Worm (Caenorhabditis elegans) whole organism, L1 larva: ENCODE results near the gene tkt-1.

Source experiments
- C04F5.9 ChIP-seq: sonication (generic microtip); optimal IDR thresholded peaks from 2 replicates; lab custom pipeline; 2016; ENCODE audit warnings: missing genetic modification characterization, missing compliant biosample characterization
- C34B4.2 ChIP-seq: sonication (generic microtip); optimal IDR thresholded peaks from 2 replicates; lab custom pipeline; 2017; ENCODE audit warnings: mild to moderate bottlenecking, missing genetic modification characterization, missing compliant biosample characterization
- ama-1 ChIP-seq: fragments of 150-350 bp; optimal IDR thresholded peaks from 2 replicates; lab custom pipeline; 2014
- blmp-1 ChIP-seq: fragments of 150-350 bp; optimal IDR thresholded peaks from 2 replicates; lab custom pipeline; 2014; ENCODE audit warnings: missing biosample characterization, missing genetic modification characterization
- ceh-63 ChIP-seq: fragments of 200-800 bp; sonication (Bioruptor generic); optimal IDR thresholded peaks from 2 replicates; lab custom pipeline; 2018; ENCODE audit warnings: mild to moderate bottlenecking, missing genetic modification characterization, missing compliant biosample characterization
- ceh-82 ChIP-seq, 3 experiments: fragments of 150-350 bp in 1 of 3; sonication (generic microtip) in 2 of 3; optimal IDR thresholded peaks; 2 replicates each; lab custom pipeline; 2014 to 2017; ENCODE audit warnings: missing biosample characterization in 3 of 3, missing genetic modification characterization in 3 of 3
- ceh-88 ChIP-seq: fragments of 200-800 bp; sonication (Bioruptor generic); IDR thresholded peaks from 2 replicates; pipeline ENCODE4 v1.3.6; 2022; ENCODE audit warnings: missing genetic modification characterization, missing compliant biosample characterization
- ceh-90 ChIP-seq: sonication (generic microtip); optimal IDR thresholded peaks from 2 replicates; lab custom pipeline; 2016; ENCODE audit warnings: missing genetic modification characterization, missing compliant biosample characterization
- ces-1 ChIP-seq: fragments of 150-350 bp; optimal IDR thresholded peaks from 2 replicates; lab custom pipeline; 2014; ENCODE audit warnings: missing biosample characterization, missing genetic modification reagents, missing genetic modification characterization
- efl-1 ChIP-seq, 4 experiments: fragments of 150-350 bp; optimal IDR thresholded peaks in 3 of 4; peaks in 1 of 4; 1 replicate in 1 of 4; 2 replicates in 3 of 4; lab custom pipeline; 2014; ENCODE audit warnings: missing biosample characterization in 2 of 4, missing genetic modification characterization in 2 of 4, missing genetic modification reagents in 2 of 4
- efl-3 ChIP-seq: fragments of 200-800 bp; sonication (Bioruptor generic); optimal IDR thresholded peaks from 2 replicates; lab custom pipeline; 2018; ENCODE audit warnings: mild to moderate bottlenecking, missing genetic modification characterization, missing compliant biosample characterization
- egl-13 ChIP-seq: sonication (generic microtip); optimal IDR thresholded peaks from 2 replicates; lab custom pipeline; 2016; ENCODE audit warnings: missing genotype, missing genetic modification reagents, missing genetic modification characterization, missing compliant biosample characterization
- elt-2 ChIP-seq: sonication (generic microtip); optimal IDR thresholded peaks from 2 replicates; lab custom pipeline; 2016; ENCODE audit warnings: missing genetic modification characterization, mild to moderate bottlenecking, inconsistent platforms, missing compliant biosample characterization, missing genetic modification reagents
- elt-3 ChIP-seq, 6 experiments: fragments of 150-350 bp in 1 of 6; sonication (generic microtip); optimal IDR thresholded peaks; 2 replicates each; lab custom pipeline; 2017 to 2018; ENCODE audit warnings: missing biosample characterization in 6 of 6, missing genetic modification characterization in 6 of 6, inconsistent platforms in 1 of 6
- fkh-4 ChIP-seq: sonication (generic microtip); optimal IDR thresholded peaks from 2 replicates; lab custom pipeline; 2016; ENCODE audit warnings: missing compliant biosample characterization, missing genetic modification characterization, borderline replicate concordance
- fkh-8 ChIP-seq: sonication (generic microtip); optimal IDR thresholded peaks from 2 replicates; lab custom pipeline; 2016; ENCODE audit warnings: mild to moderate bottlenecking, missing genetic modification characterization, missing compliant biosample characterization
- grh-1 ChIP-seq: fragments of 200-800 bp; sonication (Bioruptor generic); IDR thresholded peaks from 2 replicates; pipeline ENCODE4 v1.3.6; 2022; ENCODE audit warnings: missing genetic modification reagents, missing genetic modification characterization, missing compliant biosample characterization
- hlh-4 ChIP-seq: sonication (generic microtip); optimal IDR thresholded peaks from 2 replicates; lab custom pipeline; 2016; ENCODE audit warnings: mild to moderate bottlenecking, missing genetic modification characterization, missing compliant biosample characterization
- irx-1 ChIP-seq: sonication (generic microtip); optimal IDR thresholded peaks from 2 replicates; lab custom pipeline; 2016; ENCODE audit warnings: missing genetic modification characterization, missing compliant biosample characterization
- lin-13 ChIP-seq: fragments of 150-350 bp; optimal IDR thresholded peaks from 2 replicates; lab custom pipeline; 2014; ENCODE audit warnings: missing biosample characterization, missing genetic modification reagents, missing genetic modification characterization
- lin-14 ChIP-seq: fragments of 200-800 bp; sonication (Bioruptor generic); optimal IDR thresholded peaks from 2 replicates; lab custom pipeline; 2018; ENCODE audit warnings: mild to moderate bottlenecking, missing genetic modification characterization, moderate library complexity, missing compliant biosample characterization
- lin-35 ChIP-seq, 2 experiments: fragments of 150-350 bp; optimal IDR thresholded peaks; 2 replicates each; lab custom pipeline; 2014; ENCODE audit warnings: missing biosample characterization in 2 of 2, missing genetic modification characterization in 2 of 2, missing genetic modification reagents in 2 of 2
- lin-39 ChIP-seq: fragments of 150-350 bp; optimal IDR thresholded peaks from 2 replicates; lab custom pipeline; 2014; ENCODE audit warnings: missing biosample characterization, missing genetic modification reagents, missing genetic modification characterization
- lir-3 ChIP-seq: sonication (generic microtip); optimal IDR thresholded peaks from 2 replicates; lab custom pipeline; 2016; ENCODE audit warnings: mild to moderate bottlenecking, missing genetic modification characterization, moderate library complexity, missing compliant biosample characterization; ENCODE audit not compliant: poor library complexity
- lsy-2 ChIP-seq, 2 experiments: fragments of 150-350 bp; optimal IDR thresholded peaks; 2 replicates each; lab custom pipeline; 2014; ENCODE audit warnings: missing biosample characterization in 2 of 2, missing genetic modification characterization in 2 of 2
- mab-9 ChIP-seq: fragments of 200-800 bp; sonication (Bioruptor generic); IDR thresholded peaks from 2 replicates; pipeline ENCODE4 v1.3.6; 2022; ENCODE audit warnings: missing genetic modification reagents, missing genetic modification characterization, missing compliant biosample characterization
- mdl-1 ChIP-seq, 2 experiments: fragments of 150-350 bp; optimal IDR thresholded peaks; 2 replicates each; lab custom pipeline; 2014 to 2017; ENCODE audit warnings: missing biosample characterization in 2 of 2, missing genetic modification characterization in 2 of 2, inconsistent platforms in 1 of 2
- nhr-19 ChIP-seq: fragments of 200-800 bp; sonication (Bioruptor generic); conservative IDR thresholded peaks from 2 replicates; pipeline ENCODE4 v1.3.6; 2022; ENCODE audit warnings: missing genetic modification characterization, missing compliant biosample characterization
- nhr-20 ChIP-seq: sonication (generic microtip); optimal IDR thresholded peaks from 2 replicates; lab custom pipeline; 2016; ENCODE audit warnings: mild to moderate bottlenecking, missing genetic modification characterization, missing compliant biosample characterization
- nhr-237 ChIP-seq: fragments of 150-350 bp; optimal IDR thresholded peaks from 2 replicates; lab custom pipeline; 2014; ENCODE audit warnings: missing biosample characterization, missing genetic modification characterization
- nhr-28 ChIP-seq: fragments of 150-350 bp; optimal IDR thresholded peaks from 2 replicates; lab custom pipeline; 2014; ENCODE audit warnings: missing biosample characterization, missing genetic modification characterization
- nhr-47 ChIP-seq: sonication (generic microtip); optimal IDR thresholded peaks from 2 replicates; lab custom pipeline; 2016; ENCODE audit warnings: mild to moderate bottlenecking, missing genetic modification characterization, moderate library complexity, missing compliant biosample characterization
- nhr-71 ChIP-seq: sonication (generic microtip); optimal IDR thresholded peaks from 2 replicates; lab custom pipeline; 2016; ENCODE audit warnings: mild to moderate bottlenecking, missing genetic modification characterization, moderate library complexity, missing compliant biosample characterization
- nhr-84 ChIP-seq: sonication (generic microtip); optimal IDR thresholded peaks from 2 replicates; lab custom pipeline; 2017; ENCODE audit warnings: missing biosample characterization, missing genetic modification characterization
- nhr-85 ChIP-seq: sonication (generic microtip); peaks from one replicate; lab custom pipeline; 2016; ENCODE audit warnings: missing genetic modification characterization, inconsistent platforms, missing compliant biosample characterization
- pax-3 ChIP-seq: fragments of 200-800 bp; sonication (Bioruptor generic); optimal IDR thresholded peaks from 2 replicates; lab custom pipeline; 2018; ENCODE audit warnings: mild to moderate bottlenecking, missing genetic modification characterization, moderate library complexity, missing compliant biosample characterization
- pqm-1 ChIP-seq: sonication (generic microtip); optimal IDR thresholded peaks from 3 replicates; lab custom pipeline; 2017; ENCODE audit warnings: missing biosample characterization, missing genetic modification characterization
- skn-1 ChIP-seq: fragments of 150-350 bp; optimal IDR thresholded peaks from 2 replicates; lab custom pipeline; 2014; ENCODE audit warnings: missing biosample characterization, missing genetic modification characterization
- snpc-4 ChIP-seq: fragments of 150-350 bp; optimal IDR thresholded peaks from 2 replicates; lab custom pipeline; 2014; ENCODE audit warnings: missing biosample characterization, missing genetic modification characterization
- snu-23 ChIP-seq: sonication (generic microtip); optimal IDR thresholded peaks from 2 replicates; lab custom pipeline; 2016; ENCODE audit warnings: missing genetic modification characterization, missing compliant biosample characterization
- sox-4 ChIP-seq: sonication (generic microtip); optimal IDR thresholded peaks from 2 replicates; lab custom pipeline; 2016; ENCODE audit warnings: missing genetic modification characterization, missing compliant biosample characterization
- swsn-7 ChIP-seq: sonication (generic microtip); optimal IDR thresholded peaks from 2 replicates; lab custom pipeline; 2016; ENCODE audit warnings: missing genetic modification characterization, missing compliant biosample characterization
- tbx-2 ChIP-seq: sonication (generic microtip); optimal IDR thresholded peaks from 2 replicates; lab custom pipeline; 2016; ENCODE audit warnings: missing genetic modification characterization, missing compliant biosample characterization
- unc-130 ChIP-seq: fragments of 150-350 bp; optimal IDR thresholded peaks from 2 replicates; lab custom pipeline; 2017; ENCODE audit warnings: missing biosample characterization, missing genetic modification characterization, inconsistent platforms
- unc-30 ChIP-seq: sonication (generic microtip); optimal IDR thresholded peaks from 2 replicates; lab custom pipeline; 2017; ENCODE audit warnings: missing biosample characterization, missing genetic modification characterization
- unc-98 ChIP-seq: fragments of 200-800 bp; sonication (Bioruptor generic); IDR thresholded peaks from 2 replicates; pipeline ENCODE4 v1.3.6; 2022; ENCODE audit warnings: missing genetic modification characterization, missing compliant biosample characterization
- vab-15 ChIP-seq: sonication (generic microtip); optimal IDR thresholded peaks from 2 replicates; lab custom pipeline; 2017; ENCODE audit warnings: missing genotype, mild to moderate bottlenecking, missing genetic modification characterization, missing compliant biosample characterization
- zag-1 ChIP-seq: fragments of 150-350 bp; optimal IDR thresholded peaks from 2 replicates; lab custom pipeline; 2014; ENCODE audit warnings: missing biosample characterization, missing genetic modification characterization
- ztf-11 ChIP-seq, 2 experiments: sonication (generic microtip); optimal IDR thresholded peaks; 2 replicates each; lab custom pipeline; 2016 to 2017; ENCODE audit warnings: missing genetic modification characterization in 2 of 2, missing biosample characterization in 1 of 2, missing compliant biosample characterization in 1 of 2

Gene tkt-1

DNA sequence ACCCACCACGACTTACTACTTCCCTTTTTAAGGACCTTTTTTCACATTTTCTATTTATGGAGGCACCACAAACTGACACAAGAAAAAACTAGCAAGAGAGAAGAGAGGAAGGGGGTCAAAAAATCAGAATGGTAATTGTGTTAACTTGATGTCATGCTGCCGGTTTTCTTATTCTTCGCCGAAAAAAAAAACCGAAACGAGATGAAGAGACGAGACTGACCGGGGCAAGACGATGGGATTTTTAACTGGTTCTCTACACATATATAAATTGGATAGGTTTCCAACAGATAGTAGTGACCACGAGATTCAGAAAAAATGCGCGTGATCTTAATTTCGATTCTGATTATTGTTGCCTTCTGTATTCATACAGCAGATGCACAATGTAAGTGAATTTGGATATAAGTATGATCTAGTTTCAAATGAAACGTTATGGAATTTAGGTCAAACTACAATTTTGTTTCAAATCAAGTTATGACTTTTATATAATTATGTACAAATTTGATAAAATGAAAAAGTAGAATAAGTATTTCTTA is 30.4 kb downstream of the tkt-1 start, which contains the start of gene Y43C5A.3:
Y43C5A.3 (plus strand) TSS at position 256 of the 533 bp plus-strand sequence.
- TF ChIP-seq mdl-1 (tag; optimal IDR thresholded peaks at IDR 0.05; lab: Kevin White, UChicago), result peak in 1 of 2 experiments; percentile 4
- no peak for TF ChIP-seq irx-1 (tag; lab: Kevin White, UChicago)
- peak in 1 of 6 experiments; percentile 67 for TF ChIP-seq elt-3 (tag; optimal IDR thresholded peaks at IDR 0.05; lab: Kevin White, UChicago)
- TF ChIP-seq lin-13 (GFP tag; lab: Kevin White, UChicago), result no peak
- no peak for TF ChIP-seq elt-2 (tag; lab: Kevin White, UChicago)
- peak; percentile 69 for TF ChIP-seq blmp-1 (tag; lab: Kevin White, UChicago)
- no peak for TF ChIP-seq lsy-2 (tag; optimal IDR thresholded peaks at IDR 0.05; lab: Kevin White, UChicago)
- no peak for TF ChIP-seq lir-3 (tag; lab: Kevin White, UChicago)
- TF ChIP-seq efl-1 (optimal IDR thresholded peaks at IDR 0.05; lab: Kevin White, UChicago), result no peak
- peak in 1 of 2 experiments; percentile 82 for TF ChIP-seq efl-1 (GFP tag; optimal IDR thresholded peaks at IDR 0.05 in 1 of 2; lab: Kevin White, UChicago)
- TF ChIP-seq nhr-20 (tag; lab: Kevin White, UChicago), result peak; percentile 57
- TF ChIP-seq ama-1 (lab: Kevin White, UChicago), result no peak
- TF ChIP-seq hlh-4 (tag; lab: Kevin White, UChicago), result no peak
- peak in 1 of 2 experiments; percentile 28 for TF ChIP-seq lin-35 (GFP tag; optimal IDR thresholded peaks at IDR 0.05; lab: Kevin White, UChicago)
- TF ChIP-seq fkh-8 (tag; lab: Kevin White, UChicago), result no peak
- no peak for TF ChIP-seq ztf-11 (tag; optimal IDR thresholded peaks at IDR 0.05; lab: Kevin White, UChicago)
- no peak for TF ChIP-seq ceh-63 (GFP tag; lab: Kevin White, UChicago)
- TF ChIP-seq fkh-4 (tag; lab: Kevin White, UChicago), result no peak
- peak; percentile 45 for TF ChIP-seq snu-23
- no peak for TF ChIP-seq skn-1
- no peak for TF ChIP-seq ceh-88
- TF ChIP-seq sox-4, result no peak
- TF ChIP-seq tbx-2, result peak; percentile 11
- no peak for TF ChIP-seq lin-39 (tag; lab: Kevin White, UChicago)
- no peak for TF ChIP-seq grh-1
- TF ChIP-seq ceh-90 (tag; lab: Kevin White, UChicago), result no peak
- TF ChIP-seq unc-130 (tag; lab: Kevin White, UChicago), result no peak
- TF ChIP-seq ceh-82 (tag; optimal IDR thresholded peaks at IDR 0.05; lab: Kevin White, UChicago), result no peak
- TF ChIP-seq swsn-7 (tag; lab: Kevin White, UChicago), result no peak
- TF ChIP-seq pqm-1 (tag; lab: Kevin White, UChicago), result no peak
- peak; percentile 70 for TF ChIP-seq nhr-85 (tag; lab: Kevin White, UChicago)
- peak; percentile 53 for TF ChIP-seq nhr-71 (tag; lab: Kevin White, UChicago)
- peak; percentile 56 for TF ChIP-seq lin-14 (GFP tag; lab: Kevin White, UChicago)
- TF ChIP-seq ces-1 (GFP tag; lab: Kevin White, UChicago), result no peak
- no peak for TF ChIP-seq C34B4.2 (tag; lab: Kevin White, UChicago)
- no peak for TF ChIP-seq nhr-237 (tag; lab: Kevin White, UChicago)
- peak; percentile 18 for TF ChIP-seq nhr-47 (tag; lab: Kevin White, UChicago)
- no peak for TF ChIP-seq nhr-19 (GFP tag; lab: Robert Waterston, UW)
- TF ChIP-seq nhr-28, result no peak
- no peak for TF ChIP-seq nhr-84 (tag; lab: Kevin White, UChicago)

DNA sequence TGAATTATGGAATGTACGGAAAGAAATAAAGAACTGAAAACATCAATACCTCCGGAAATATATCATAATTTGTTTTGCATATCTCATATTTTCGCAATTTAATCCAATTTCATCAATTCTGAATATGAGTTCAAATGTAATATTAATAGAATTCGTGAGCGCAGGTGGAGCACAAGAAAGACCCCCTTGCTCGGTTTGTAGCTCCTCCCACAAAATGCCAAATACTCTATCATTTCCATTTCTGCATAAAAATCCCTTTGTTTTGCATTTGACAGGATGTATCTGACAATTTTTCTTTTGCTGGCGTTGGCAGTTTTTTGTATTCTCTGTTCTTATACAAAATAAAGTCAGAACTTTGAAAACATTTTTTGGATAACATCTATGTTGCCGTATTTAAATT is 31.6 kb downstream of the tkt-1 start:
- peak; percentile 75 for TF ChIP-seq nhr-85 (tag; lab: Kevin White, UChicago)
- TF ChIP-seq C04F5.9, result no peak
- TF ChIP-seq nhr-71 (tag; lab: Kevin White, UChicago), result peak; percentile 37
- TF ChIP-seq C34B4.2 (tag; lab: Kevin White, UChicago), result no peak
- no peak for TF ChIP-seq zag-1 (tag; lab: Kevin White, UChicago)
- no peak for TF ChIP-seq mdl-1 (tag; optimal IDR thresholded peaks at IDR 0.05; lab: Kevin White, UChicago)
- TF ChIP-seq unc-30, result no peak
- no peak for TF ChIP-seq pax-3 (tag; lab: Kevin White, UChicago)
- TF ChIP-seq snpc-4 (tag; lab: Kevin White, UChicago), result no peak
- no peak for TF ChIP-seq ces-1 (GFP tag; lab: Kevin White, UChicago)
- no peak for TF ChIP-seq mab-9 (GFP tag; lab: Robert Waterston, UW)
- TF ChIP-seq vab-15 (tag; lab: Kevin White, UChicago), result no peak
- no peak for TF ChIP-seq egl-13 (tag; lab: Kevin White, UChicago)
- no peak for TF ChIP-seq efl-3 (GFP tag; lab: Kevin White, UChicago)
- TF ChIP-seq nhr-84 (tag; lab: Kevin White, UChicago), result no peak
- TF ChIP-seq unc-98 (GFP tag; lab: Robert Waterston, UW), result no peak
